Worm (Caenorhabditis elegans) whole organism, L2 larva: ENCODE measurements around the gene srg-3.

Experiments
- C34F6.9 ChIP-seq: fragments of 150-350 bp; optimal IDR thresholded peaks from 2 replicates; lab custom pipeline; 2014; ENCODE audit warnings: missing biosample characterization, missing genetic modification characterization
- alr-1 ChIP-seq: fragments of 150-350 bp; optimal IDR thresholded peaks from 2 replicates; lab custom pipeline; 2014; ENCODE audit warnings: missing biosample characterization, missing genetic modification characterization
- ama-1 ChIP-seq: fragments of 150-350 bp; optimal IDR thresholded peaks from 2 replicates; lab custom pipeline; 2018; ENCODE audit warnings: inconsistent platforms
- blmp-1 ChIP-seq: sonication (generic microtip); optimal IDR thresholded peaks from 2 replicates; lab custom pipeline; 2017; ENCODE audit warnings: missing genetic modification characterization, mild to moderate bottlenecking, missing compliant biosample characterization, antibody characterized with exemption, moderate library complexity; ENCODE audit not compliant: insufficient read depth
- ceh-16 ChIP-seq: fragments of 150-350 bp; optimal IDR thresholded peaks from 2 replicates; lab custom pipeline; 2014; ENCODE audit warnings: missing biosample characterization, missing genetic modification characterization
- ceh-82 ChIP-seq: fragments of 150-350 bp; optimal IDR thresholded peaks from 2 replicates; lab custom pipeline; 2014; ENCODE audit warnings: missing biosample characterization, missing genetic modification characterization
- crh-2 ChIP-seq: sonication (generic microtip); optimal IDR thresholded peaks from 2 replicates; lab custom pipeline; 2017; ENCODE audit warnings: missing biosample characterization, missing genetic modification characterization
- dmd-4 ChIP-seq: sonication (generic microtip); optimal IDR thresholded peaks from 2 replicates; lab custom pipeline; 2017; ENCODE audit warnings: missing biosample characterization, missing genetic modification characterization
- egl-27 ChIP-seq: sonication (generic microtip); optimal IDR thresholded peaks from 3 replicates; lab custom pipeline; 2017; ENCODE audit warnings: missing biosample characterization, missing genetic modification reagents, missing genetic modification characterization
- elt-3 ChIP-seq: sonication (generic microtip); optimal IDR thresholded peaks from 2 replicates; lab custom pipeline; 2017; ENCODE audit warnings: missing biosample characterization, missing genetic modification characterization
- fos-1 ChIP-seq: fragments of 150-350 bp; optimal IDR thresholded peaks from 2 replicates; lab custom pipeline; 2014; ENCODE audit warnings: missing biosample characterization, missing genetic modification characterization
- mdl-1 ChIP-seq, 2 experiments: fragments of 150-350 bp in 1 of 2; sonication (generic microtip) in 1 of 2; optimal IDR thresholded peaks; 2 replicates each; lab custom pipeline; 2017; ENCODE audit warnings: missing biosample characterization in 2 of 2, missing genetic modification characterization in 2 of 2
- nhr-10 ChIP-seq: sonication (generic microtip); optimal IDR thresholded peaks from 2 replicates; lab custom pipeline; 2017; ENCODE audit warnings: missing biosample characterization, missing genetic modification characterization
- nhr-23 ChIP-seq: fragments of 150-350 bp; optimal IDR thresholded peaks from 2 replicates; lab custom pipeline; 2014; ENCODE audit warnings: missing biosample characterization, missing genetic modification reagents, missing genetic modification characterization
- nhr-77 ChIP-seq: fragments of 150-350 bp; optimal IDR thresholded peaks from 2 replicates; lab custom pipeline; 2014; ENCODE audit warnings: missing biosample characterization, missing genetic modification characterization
- peb-1 ChIP-seq: fragments of 150-350 bp; optimal IDR thresholded peaks from 2 replicates; lab custom pipeline; 2014; ENCODE audit warnings: missing biosample characterization, missing genetic modification characterization
- skn-1 ChIP-seq: sonication (generic microtip); optimal IDR thresholded peaks from 2 replicates; lab custom pipeline; 2017; ENCODE audit warnings: missing biosample characterization, missing genetic modification characterization
- unc-39 ChIP-seq: fragments of 150-350 bp; optimal IDR thresholded peaks from 2 replicates; lab custom pipeline; 2014; ENCODE audit warnings: missing biosample characterization, missing genetic modification characterization
- unc-55 ChIP-seq: fragments of 150-350 bp; sonication (generic microtip); optimal IDR thresholded peaks from 3 replicates; lab custom pipeline; 2014; ENCODE audit warnings: missing biosample characterization, missing genetic modification reagents, missing genetic modification characterization
- zag-1 ChIP-seq: fragments of 150-350 bp; optimal IDR thresholded peaks from 2 replicates; lab custom pipeline; 2014; ENCODE audit warnings: missing biosample characterization, missing genetic modification characterization
- ztf-1 ChIP-seq: fragments of 200-800 bp; sonication (Bioruptor generic); conservative IDR thresholded peaks from 2 replicates; pipeline ENCODE4 v1.3.6; 2022; ENCODE audit warnings: missing genetic modification characterization, missing compliant biosample characterization

srg-3 gene

DNA sequence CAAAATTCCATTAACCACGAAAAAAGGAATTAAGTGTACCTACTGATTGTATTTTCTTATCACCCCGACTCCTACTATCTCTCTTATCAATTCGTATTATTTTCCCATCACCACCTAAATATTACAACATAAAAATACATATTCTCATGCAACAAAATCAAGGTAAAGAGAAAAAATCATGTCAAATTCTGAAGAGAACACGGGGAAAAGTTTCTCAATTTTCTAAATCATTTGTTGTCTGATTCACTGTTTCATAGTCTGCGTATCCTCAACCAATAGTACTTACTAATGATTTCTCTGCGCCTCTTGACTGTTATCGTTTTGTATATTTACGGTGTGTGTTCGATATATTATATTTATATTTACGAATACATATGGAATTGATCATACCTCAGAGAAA lies 38.3 kb downstream of the srg-3 start:
- TF ChIP-seq crh-2 (peak; percentile 59), C34F6.9 (peak; percentile 17), egl-27 (tag; lab: Kevin White, UChicago) (peak; percentile 39), fos-1 (tag; lab: Kevin White, UChicago) (peak; percentile 89), mdl-1 (tag; optimal IDR thresholded peaks at IDR 0.05; lab: Kevin White, UChicago) (no peak)

DNA sequence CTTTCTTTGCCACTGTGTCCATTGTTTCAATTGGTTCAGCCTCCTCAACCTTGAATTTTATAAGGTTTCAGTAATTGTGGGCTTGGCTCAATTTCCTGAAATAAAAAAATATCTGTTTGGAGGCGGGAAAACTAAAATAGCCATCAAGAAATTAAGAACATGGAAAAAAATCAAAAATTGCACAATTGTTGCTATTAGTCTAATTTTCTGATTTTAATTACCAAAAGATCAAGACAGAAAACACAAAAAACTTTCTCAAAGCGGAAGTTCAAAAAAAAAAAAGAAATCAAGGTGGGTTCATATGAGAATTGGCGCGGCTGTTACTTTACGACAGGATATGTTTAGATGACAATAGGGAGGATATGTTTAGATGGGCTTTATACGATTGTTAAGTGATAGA lies 39.3 kb downstream of the srg-3 start, which contains the start of gene esyt-2:
Gene esyt-2, minus strand, starts transcription at position 101 of the 400 bp plus-strand sequence.
- TF ChIP-seq nhr-23 (tag; lab: Kevin White, UChicago) (no peak), ceh-16 (tag; lab: Kevin White, UChicago) (no peak), peb-1 (tag; lab: Kevin White, UChicago) (no peak), blmp-1 (tag; lab: Kevin White, UChicago) (no peak), alr-1 (tag; lab: Kevin White, UChicago) (no peak), ztf-1 (GFP tag; lab: Robert Waterston, UW) (no peak), skn-1 (tag; lab: Kevin White, UChicago) (no peak), elt-3 (tag; lab: Kevin White, UChicago) (no peak), ama-1 (lab: Kevin White, UChicago) (no peak), nhr-77 (tag; lab: Kevin White, UChicago) (no peak), unc-39 (tag; lab: Kevin White, UChicago) (no peak), nhr-10 (tag; lab: Kevin White, UChicago) (no peak), zag-1 (no peak), dmd-4 (tag; lab: Kevin White, UChicago) (no peak)

DNA sequence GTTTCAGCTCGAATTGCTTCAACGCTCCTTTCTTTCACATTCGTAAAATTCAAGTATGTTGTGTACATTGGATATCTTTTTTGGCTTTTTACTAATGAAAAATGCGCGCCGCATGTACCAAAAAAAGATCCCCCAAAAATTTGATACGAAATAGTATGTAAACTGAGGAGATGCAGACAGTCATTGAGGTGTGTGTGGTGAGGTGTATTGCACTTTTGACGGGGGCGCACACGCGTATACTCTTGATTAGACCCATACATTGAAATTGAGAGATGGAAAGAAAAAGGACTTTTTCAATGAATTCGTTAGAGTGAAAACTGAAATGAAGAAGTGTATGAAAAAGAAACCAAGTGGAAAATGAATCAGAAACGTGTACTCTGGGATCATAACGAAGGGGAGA lies 48.8 kb downstream of the srg-3 start:
- TF ChIP-seq ceh-82 (tag; lab: Kevin White, UChicago) (no peak), unc-55 (GFP tag; lab: Kevin White, UChicago) (peak; percentile 8)
